Worm (Caenorhabditis elegans) whole organism, early embryonic: ENCODE results near the gene C56G2.4.

Experiments
- F13C5.2 ChIP-seq: sonication (generic microtip); optimal IDR thresholded peaks from 2 replicates; lab custom pipeline; 2017; ENCODE audit warnings: mild to moderate bottlenecking, missing genetic modification characterization, inconsistent platforms, missing compliant biosample characterization
- aly-1 ChIP-seq: sonication (generic microtip); optimal IDR thresholded peaks from 2 replicates; lab custom pipeline; 2016; ENCODE audit warnings: missing genetic modification characterization, missing compliant biosample characterization
- ama-1 ChIP-seq: fragments of 150-350 bp; optimal IDR thresholded peaks from 2 replicates; lab custom pipeline; 2014
- hmbx-1 ChIP-seq: sonication (generic microtip); optimal IDR thresholded peaks from 2 replicates; lab custom pipeline; 2016; ENCODE audit warnings: mild to moderate bottlenecking, missing genetic modification characterization, missing compliant biosample characterization
- hnd-1 ChIP-seq: sonication (generic microtip); optimal IDR thresholded peaks from 2 replicates; lab custom pipeline; 2016; ENCODE audit warnings: missing genetic modification characterization, missing compliant biosample characterization
- pes-1 ChIP-seq: fragments of 200-800 bp; sonication (Bioruptor generic); IDR thresholded peaks from 2 replicates; pipeline ENCODE4 v1.3.6; 2022; ENCODE audit warnings: missing genetic modification reagents, missing genetic modification characterization, missing compliant biosample characterization
- scrt-1 ChIP-seq: fragments of 200-800 bp; sonication (Bioruptor generic); IDR thresholded peaks from 2 replicates; pipeline ENCODE4 v1.3.6; 2022; ENCODE audit warnings: missing genetic modification characterization, missing compliant biosample characterization
- tbx-37 ChIP-seq: fragments of 200-800 bp; sonication (Bioruptor generic); conservative IDR thresholded peaks from 2 replicates; pipeline ENCODE4 v1.3.6; 2022; ENCODE audit warnings: missing genetic modification reagents, missing genetic modification characterization, missing compliant biosample characterization
- tra-4 ChIP-seq: sonication (generic microtip); optimal IDR thresholded peaks from 2 replicates; lab custom pipeline; 2017; ENCODE audit warnings: missing genetic modification characterization, missing compliant biosample characterization

DNA sequence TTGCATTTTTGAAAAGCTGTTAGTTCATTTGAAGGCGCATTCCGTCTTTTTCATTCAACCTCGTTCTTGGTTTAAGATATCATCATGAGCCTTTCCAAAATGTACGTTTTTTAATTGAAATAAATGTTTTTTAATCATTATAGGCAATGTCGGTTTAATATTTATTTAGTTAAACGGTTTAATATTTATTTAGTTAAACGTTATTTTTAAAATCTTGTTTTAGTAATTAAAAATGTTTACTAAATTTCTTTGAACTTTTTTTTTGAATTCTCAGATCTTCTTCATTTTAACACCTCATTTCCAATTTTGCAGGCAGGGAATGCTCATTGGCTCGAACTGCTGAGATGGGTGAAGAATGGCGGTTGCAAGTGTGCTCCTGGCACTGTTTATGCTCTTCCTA is 22.5 kb upstream of the C56G2.4 start, which contains the start of gene gar-2:
- TF ChIP-seq ama-1, result no peak
- no peak for TF ChIP-seq hmbx-1 (tag; lab: Kevin White, UChicago)
- TF ChIP-seq scrt-1 (GFP tag; lab: Robert Waterston, UW), result no peak
- no peak for TF ChIP-seq F13C5.2 (tag; lab: Kevin White, UChicago)
- TF ChIP-seq aly-1 (tag; lab: Kevin White, UChicago), result no peak
- TF ChIP-seq pes-1 (GFP tag; lab: Robert Waterston, UW), result no peak
- TF ChIP-seq tbx-37, result no peak
- TF ChIP-seq hnd-1 (tag; lab: Kevin White, UChicago), result no peak
- TF ChIP-seq tra-4 (tag; lab: Kevin White, UChicago), result no peak
